Fruit fly (Drosophila melanogaster) S2 (cell line): Measurements from ENCODE around the gene Myc.

Experiments
- CG8478 ChIP-seq: fragments of >200 bp; optimal IDR thresholded peaks from 2 replicates; lab custom pipeline; 2018
- CTCF ChIP-seq, 2 experiments: fragments of >200 bp; optimal IDR thresholded peaks; 2 replicates each; lab custom pipeline; 2018

Myc gene

dm6 chrX:3372656-3373268, at the start of gene Myc:
Myc (plus strand) TSS chrX:3373159.
- no peak for TF ChIP-seq CG8478 (lab: Kevin White, UChicago)
- TF ChIP-seq CTCF (optimal IDR thresholded peaks at IDR 0.05; lab: Kevin White, UChicago) = no peak

- TF ChIP-seq CG8478 (lab: Kevin White, UChicago) (no peak), CTCF (optimal IDR thresholded peaks at IDR 0.05; lab: Kevin White, UChicago) (no peak)
Measured at dm6 chrX:3328980-3329379, 44.0 kb upstream of the Myc start.

dm6 chrX:3332528-3332927, 40.4 kb upstream of the Myc start:
- TF ChIP-seq CTCF (optimal IDR thresholded peaks at IDR 0.05; lab: Kevin White, UChicago) (no peak), CG8478 (lab: Kevin White, UChicago) (no peak)

dm6 chrX:3343680-3344079, 29.3 kb upstream of the Myc start:
- TF ChIP-seq CG8478 (lab: Kevin White, UChicago) (no peak), CTCF (optimal IDR thresholded peaks at IDR 0.05; lab: Kevin White, UChicago) (peak; percentile 91 to 95)

dm6 chrX:3344439-3345308, 28.3 kb upstream of the Myc start:
- TF ChIP-seq CTCF (optimal IDR thresholded peaks at IDR 0.05; lab: Kevin White, UChicago) (no peak), CG8478 (lab: Kevin White, UChicago) (no peak)

dm6 chrX:3346643-3347109, 26.3 kb upstream of the Myc start:
- TF ChIP-seq CTCF (optimal IDR thresholded peaks at IDR 0.05; lab: Kevin White, UChicago) (no peak), CG8478 (lab: Kevin White, UChicago) (no peak)

- no peak for TF ChIP-seq CTCF (optimal IDR thresholded peaks at IDR 0.05; lab: Kevin White, UChicago)
- TF ChIP-seq CG8478 (lab: Kevin White, UChicago) = no peak
Measured at dm6 chrX:3349598-3350237, 23.2 kb upstream of the Myc start.

- TF ChIP-seq CTCF (optimal IDR thresholded peaks at IDR 0.05; lab: Kevin White, UChicago) (no peak), CG8478 (lab: Kevin White, UChicago) (no peak)
Measured at dm6 chrX:3350982-3351381, 22.0 kb upstream of the Myc start.

dm6 chrX:3351560-3351959, 21.4 kb upstream of the Myc start:
- TF ChIP-seq CG8478 (lab: Kevin White, UChicago) (no peak), CTCF (optimal IDR thresholded peaks at IDR 0.05; lab: Kevin White, UChicago) (no peak)

- TF ChIP-seq CTCF (optimal IDR thresholded peaks at IDR 0.05; lab: Kevin White, UChicago) (no peak), CG8478 (lab: Kevin White, UChicago) (no peak)
Measured at dm6 chrX:3354439-3354838, 18.5 kb upstream of the Myc start.

- TF ChIP-seq CTCF (optimal IDR thresholded peaks at IDR 0.05; lab: Kevin White, UChicago) = no peak
- no peak for TF ChIP-seq CG8478 (lab: Kevin White, UChicago)
Measured at dm6 chrX:3355180-3355579, 17.8 kb upstream of the Myc start.

- TF ChIP-seq CG8478 (lab: Kevin White, UChicago) = no peak
- TF ChIP-seq CTCF (optimal IDR thresholded peaks at IDR 0.05; lab: Kevin White, UChicago) = no peak
Measured at dm6 chrX:3356289-3356688, 16.7 kb upstream of the Myc start.

- TF ChIP-seq CG8478 (lab: Kevin White, UChicago) (no peak), CTCF (optimal IDR thresholded peaks at IDR 0.05; lab: Kevin White, UChicago) (no peak)
Measured at dm6 chrX:3356937-3357552, 15.9 kb upstream of the Myc start.

- no peak for TF ChIP-seq CTCF (optimal IDR thresholded peaks at IDR 0.05; lab: Kevin White, UChicago)
- no peak for TF ChIP-seq CG8478 (lab: Kevin White, UChicago)
Measured at dm6 chrX:3357724-3358179, 15.2 kb upstream of the Myc start.
